Worm (Caenorhabditis elegans) whole organism, L1 larva: ENCODE data around the gene elpc-4.
A peak's percentile ranks its signal among the peaks of the same experiment; 100 is the strongest.

Experiments used
- aha-1 ChIP-seq: fragments of 150-350 bp; optimal IDR thresholded peaks from 2 replicates; lab custom pipeline; 2014; ENCODE audit warnings: missing biosample characterization, missing genetic modification characterization
- hlh-17 ChIP-seq: fragments of 200-800 bp; sonication (Bioruptor generic); optimal IDR thresholded peaks from 2 replicates; lab custom pipeline; 2018; ENCODE audit warnings: missing genetic modification characterization, mild to moderate bottlenecking, missing compliant biosample characterization, moderate library complexity, borderline replicate concordance
- mef-2 ChIP-seq: fragments of 150-350 bp; optimal IDR thresholded peaks from 2 replicates; lab custom pipeline; 2014; ENCODE audit warnings: missing biosample characterization, missing genetic modification characterization
- nhr-28 ChIP-seq: fragments of 150-350 bp; optimal IDR thresholded peaks from 2 replicates; lab custom pipeline; 2014; ENCODE audit warnings: missing biosample characterization, missing genetic modification characterization
- nhr-90 ChIP-seq: sonication (generic microtip); optimal IDR thresholded peaks from 2 replicates; lab custom pipeline; 2016; ENCODE audit warnings: mild to moderate bottlenecking, missing genetic modification characterization, missing compliant biosample characterization; ENCODE audit not compliant: poor library complexity
- pag-3 ChIP-seq: sonication (generic microtip); optimal IDR thresholded peaks from 2 replicates; lab custom pipeline; 2017; ENCODE audit warnings: missing genetic modification characterization, mild to moderate bottlenecking, missing compliant biosample characterization, antibody characterized with exemption, borderline replicate concordance; ENCODE audit not compliant: insufficient read depth

- TF ChIP-seq pag-3 (tag; lab: Kevin White, UChicago) (no peak), nhr-28 (tag; lab: Kevin White, UChicago) (no peak), mef-2 (no peak), nhr-90 (tag; lab: Kevin White, UChicago) (peak; percentile 21), aha-1 (no peak), hlh-17 (GFP tag; lab: Kevin White, UChicago) (no peak)
Measured at ce11 chrIV:8019772-8020496, 3.1 kb downstream of the elpc-4 start, which contains the start of gene dnc-4.
